Fruit fly (Drosophila melanogaster): ENCODE measurements around the gene CG3597.

Gene CG3597

DNA sequence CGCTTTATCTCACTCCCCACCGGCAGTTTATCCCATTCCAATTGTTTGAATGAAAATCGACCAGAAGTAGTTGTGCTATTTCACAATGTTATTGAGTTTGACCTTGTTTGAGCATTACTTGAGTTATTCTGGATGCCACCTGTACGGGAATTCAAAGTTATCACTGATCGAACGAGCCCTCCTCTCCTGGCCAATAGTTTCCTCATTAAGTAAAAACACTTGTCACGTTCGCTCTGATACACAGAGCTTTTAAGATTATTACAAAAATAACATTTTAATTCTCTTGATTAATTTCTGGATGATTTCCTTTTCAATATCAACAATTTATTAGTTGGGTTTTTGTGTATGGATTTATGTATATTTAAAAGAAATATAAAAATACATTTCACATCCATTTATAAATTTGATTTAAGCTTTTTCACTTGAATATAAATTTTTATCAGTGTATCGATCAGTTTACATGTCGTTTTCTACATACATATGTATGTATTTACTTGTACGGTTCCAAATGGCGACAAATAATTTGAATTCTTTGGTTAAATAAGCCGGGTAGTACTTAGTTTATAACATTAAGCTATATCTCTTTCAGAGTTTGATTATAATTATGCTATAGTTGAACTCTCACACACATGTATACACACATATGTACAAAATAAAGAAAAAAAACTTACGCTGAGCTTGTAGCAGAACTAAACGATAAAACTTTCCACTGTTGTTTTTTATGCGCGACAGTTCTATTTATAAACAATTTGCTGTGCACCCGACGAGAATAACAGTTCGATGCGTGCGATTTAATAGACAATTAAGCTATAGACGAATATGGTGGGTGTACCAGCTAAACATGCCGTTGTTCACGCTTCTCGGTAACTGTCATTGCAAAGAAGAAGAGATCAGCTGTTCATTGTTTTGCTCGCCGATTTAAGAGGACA, 2.8 kb upstream of the CG3597 start, which contains the start of the genes CG3609 and CG15390:
TSS of gene CG3609 (minus strand) at position 810 of the 929 bp plus-strand sequence.
TSS of gene CG15390 (plus strand) at position 896 of the 929 bp plus-strand sequence.
- TF ChIP-seq Adf1 (GFP tag; IDR thresholded peaks at IDR 0.05): peak; percentile 52; the same call in 1 of the 2 replicates
- TF ChIP-seq gce (GFP tag; IDR thresholded peaks at IDR 0.05): peak; percentile 44; the same call in 1 of the 3 replicates
- TF ChIP-seq Pdp1 (GFP tag; optimal IDR thresholded peaks at IDR 0.05): peak; percentile 83 to 92
- TF ChIP-seq CG7271 (tag; optimal IDR thresholded peaks at IDR 0.05): no peak
- TF ChIP-seq al (GFP tag; IDR thresholded peaks at IDR 0.05): peak; percentile 82
- peak; percentile 58 for TF ChIP-seq oc (tag; optimal IDR thresholded peaks at IDR 0.05)
- peak; percentile 97 for TF ChIP-seq abd-A (tag; optimal IDR thresholded peaks at IDR 0.05)
- TF ChIP-seq CG32767 (GFP tag; IDR thresholded peaks at IDR 0.05): peak; percentile 62
- peak; percentile 1 for TF ChIP-seq CG6683 (GFP tag; optimal IDR thresholded peaks at IDR 0.05)
- peak; percentile 59 for TF ChIP-seq Nf-YC (tag; optimal IDR thresholded peaks at IDR 0.05)
- TF ChIP-seq Deaf1 (tag; optimal IDR thresholded peaks at IDR 0.05): peak; percentile 37
- no peak for TF ChIP-seq CG15073 (GFP tag; optimal IDR thresholded peaks at IDR 0.05)
- peak; percentile 69 for TF ChIP-seq CG10147 (GFP tag; optimal IDR thresholded peaks at IDR 0.05)
- TF ChIP-seq CG3847 (GFP tag; IDR thresholded peaks at IDR 0.05): peak; percentile 86
- TF ChIP-seq CG11247 (GFP tag; IDR thresholded peaks at IDR 0.05): peak; percentile 83
- peak in 1 of 3 experiments; percentile 49 for TF ChIP-seq Stat92E (GFP tag; optimal IDR thresholded peaks at IDR 0.05)
- peak; percentile 48 for TF ChIP-seq CG16815 (GFP tag; optimal IDR thresholded peaks at IDR 0.05)
- TF ChIP-seq Bgb (GFP tag; IDR thresholded peaks at IDR 0.05; ENCODE audit: partially characterized antibody): peak; percentile 17; the same call in 1 of the 2 replicates
- TF ChIP-seq Dbx (GFP tag; IDR thresholded peaks at IDR 0.05): peak; percentile 87
- TF ChIP-seq CG10321 (GFP tag; IDR thresholded peaks at IDR 0.05): 0 out of 2 replicates have a peak, but pooled peaks have one; percentile 13
- peak; percentile 72 for TF ChIP-seq CG7987 (GFP tag; optimal IDR thresholded peaks at IDR 0.05)
- no peak for TF ChIP-seq sc (optimal IDR thresholded peaks at IDR 0.05)
- TF ChIP-seq sc (GFP tag; optimal IDR thresholded peaks at IDR 0.05): no peak
- TF ChIP-seq E2f1 (GFP tag; IDR thresholded peaks at IDR 0.05): peak; percentile 54
- TF ChIP-seq CG9727 (GFP tag; optimal IDR thresholded peaks at IDR 0.05): peak; percentile 54
- peak; percentile 88 for TF ChIP-seq ken (GFP tag; IDR thresholded peaks at IDR 0.05)
- TF ChIP-seq caup (GFP tag; optimal IDR thresholded peaks at IDR 0.05; ENCODE audit: severe bottlenecking): peak; percentile 83
- peak; percentile 72 for TF ChIP-seq CG13424 (tag; optimal IDR thresholded peaks at IDR 0.05)
- TF ChIP-seq CG8388 (GFP tag; optimal IDR thresholded peaks at IDR 0.05): peak; percentile 31
- peak; percentile 37 for TF ChIP-seq CG8089 (GFP tag; optimal IDR thresholded peaks at IDR 0.05)
- peak; percentile 86 for TF ChIP-seq NfI (GFP tag; optimal IDR thresholded peaks at IDR 0.05)
- no peak for TF ChIP-seq CG8478 (optimal IDR thresholded peaks at IDR 0.05)
- TF ChIP-seq pros (GFP tag; optimal IDR thresholded peaks at IDR 0.05): no peak
- no peak for TF ChIP-seq CG10565 (GFP tag; optimal IDR thresholded peaks at IDR 0.05)
- no peak for TF ChIP-seq CG7745 (tag; optimal IDR thresholded peaks at IDR 0.05)
- peak; percentile 45 for TF ChIP-seq ewg (GFP tag; optimal IDR thresholded peaks at IDR 0.05)
- peak; percentile 75 for TF ChIP-seq zen (tag; optimal IDR thresholded peaks at IDR 0.05)
- TF ChIP-seq odd (GFP tag; optimal IDR thresholded peaks at IDR 0.05): peak; percentile 3
- peak; percentile 97 for TF ChIP-seq sens (GFP tag)
- TF ChIP-seq exex (tag; optimal IDR thresholded peaks at IDR 0.05): peak; percentile 91
- TF ChIP-seq pfk (GFP tag; optimal IDR thresholded peaks at IDR 0.05): peak; percentile 41
- no peak for TF ChIP-seq CG7963 (GFP tag; IDR thresholded peaks at IDR 0.05; ENCODE audit: partially characterized antibody)
- peak; percentile 81 for TF ChIP-seq CG10462 (GFP tag; optimal IDR thresholded peaks at IDR 0.05)
- peak; percentile 70 for TF ChIP-seq Meics (GFP tag; optimal IDR thresholded peaks at IDR 0.05)
- peak; percentile 83 for TF ChIP-seq nom (GFP tag; optimal IDR thresholded peaks at IDR 0.05)
- TF ChIP-seq Six4 (GFP tag; optimal IDR thresholded peaks at IDR 0.05): peak; percentile 64
- peak; percentile 92 for TF ChIP-seq HmgD (GFP tag; optimal IDR thresholded peaks at IDR 0.05)
